Worm (Caenorhabditis elegans) whole organism, L4 larva: ENCODE results near the gene Y15E3A.5.

Experiments used
- R02D3.7 ChIP-seq: fragments of 150-350 bp; sonication (generic microtip); optimal IDR thresholded peaks from 3 replicates; lab custom pipeline; 2014; ENCODE audit warnings: missing biosample characterization, missing genetic modification characterization
- T20F7.1 ChIP-seq: fragments of 200-800 bp; sonication (Bioruptor generic); optimal IDR thresholded peaks from 2 replicates; lab custom pipeline; 2018; ENCODE audit warnings: mild to moderate bottlenecking, missing genetic modification characterization, missing compliant biosample characterization
- ZK546.5 ChIP-seq, 2 experiments: sonication (generic microtip); optimal IDR thresholded peaks; 2 replicates each; lab custom pipeline; 2017; ENCODE audit warnings: missing biosample characterization in 2 of 2, missing genetic modification characterization in 2 of 2
- aly-2 ChIP-seq: sonication (generic microtip); optimal IDR thresholded peaks from 2 replicates; lab custom pipeline; 2018; ENCODE audit warnings: missing biosample characterization, missing genetic modification characterization
- dpl-1 ChIP-seq: fragments of 150-350 bp; optimal IDR thresholded peaks from 2 replicates; lab custom pipeline; 2014; ENCODE audit warnings: missing biosample characterization, missing genetic modification reagents, missing genetic modification characterization
- hlh-30 ChIP-seq: sonication (generic microtip); optimal IDR thresholded peaks from 2 replicates; lab custom pipeline; 2017; ENCODE audit warnings: antibody characterized with exemption, mild to moderate bottlenecking, missing genetic modification characterization, missing compliant biosample characterization; ENCODE audit not compliant: insufficient read depth
- jun-1 ChIP-seq: fragments of 150-350 bp; optimal IDR thresholded peaks from 2 replicates; lab custom pipeline; 2014; ENCODE audit warnings: missing biosample characterization, missing genetic modification reagents, missing genetic modification characterization
- lsy-2 ChIP-seq, 2 experiments: fragments of 150-350 bp in 1 of 2; sonication (generic microtip) in 1 of 2; optimal IDR thresholded peaks; 2 replicates each; lab custom pipeline; 2014 to 2017; ENCODE audit warnings: missing biosample characterization in 2 of 2, missing genetic modification characterization in 2 of 2
- nhr-10 ChIP-seq: fragments of 150-350 bp; optimal IDR thresholded peaks from 2 replicates; lab custom pipeline; 2014; ENCODE audit warnings: missing biosample characterization, missing genetic modification characterization
- nhr-11 ChIP-seq: fragments of 150-350 bp; optimal IDR thresholded peaks from 2 replicates; lab custom pipeline; 2014; ENCODE audit warnings: missing biosample characterization, missing genetic modification characterization
- nhr-111 ChIP-seq: fragments of 200-800 bp; sonication (Bioruptor generic); optimal IDR thresholded peaks from 2 replicates; lab custom pipeline; 2018; ENCODE audit warnings: mild to moderate bottlenecking, missing genetic modification characterization, missing compliant biosample characterization
- skn-1 ChIP-seq: fragments of 150-350 bp; optimal IDR thresholded peaks from 2 replicates; lab custom pipeline; 2014; ENCODE audit warnings: missing biosample characterization, missing genetic modification characterization

ce11 chrX:15317146-15317545, 23.2 kb upstream of the Y15E3A.5 start, which contains the start of gene glb-28:
- TF ChIP-seq nhr-11 (tag; lab: Kevin White, UChicago) (no peak), dpl-1 (GFP tag; lab: Kevin White, UChicago) (no peak), lsy-2 (tag; optimal IDR thresholded peaks at IDR 0.05; lab: Kevin White, UChicago) (no peak), aly-2 (tag; lab: Kevin White, UChicago) (no peak), nhr-10 (tag; lab: Kevin White, UChicago) (no peak), T20F7.1 (GFP tag; lab: Kevin White, UChicago) (no peak), R02D3.7 (tag; lab: Kevin White, UChicago) (no peak), nhr-111 (no peak), ZK546.5 (tag; optimal IDR thresholded peaks at IDR 0.05; lab: Kevin White, UChicago) (no peak), jun-1 (tag; lab: Kevin White, UChicago) (no peak), hlh-30 (tag; lab: Kevin White, UChicago) (no peak), skn-1 (tag; lab: Kevin White, UChicago) (no peak)
